Worm (Caenorhabditis elegans): ENCODE measurements around the gene F10A3.12.

Gene F10A3.12

ce11 chrV:16153375-16153774 lies 10.4 kb upstream of the F10A3.12 start, which contains the start of gene str-254:
TSS of gene str-254 (minus strand) at chrV:16153475.
- TF ChIP-seq gmeb-2 (tag; optimal IDR thresholded peaks at IDR 0.05) (no peak), ahr-1 (tag; optimal IDR thresholded peaks at IDR 0.05) (no peak)

- no peak for TF ChIP-seq fkh-10 (GFP tag; optimal IDR thresholded peaks at IDR 0.05)
- TF ChIP-seq syd-9 (tag; optimal IDR thresholded peaks at IDR 0.05) = no peak
- TF ChIP-seq F13H6.1 (tag; optimal IDR thresholded peaks at IDR 0.05) = no peak
- TF ChIP-seq ceh-22 (tag; optimal IDR thresholded peaks at IDR 0.05) = no peak
- no peak for TF ChIP-seq pha-2 (tag; optimal IDR thresholded peaks at IDR 0.05)
- no peak for TF ChIP-seq gmeb-2 (tag; optimal IDR thresholded peaks at IDR 0.05)
- TF ChIP-seq hlh-8 (tag; optimal IDR thresholded peaks at IDR 0.05) = no peak
- TF ChIP-seq nhr-232 (tag; optimal IDR thresholded peaks at IDR 0.05) = no peak
- no peak for TF ChIP-seq ceh-2 (tag; optimal IDR thresholded peaks at IDR 0.05)
- TF ChIP-seq unc-55 (GFP tag; optimal IDR thresholded peaks at IDR 0.05) = no peak
- no peak for TF ChIP-seq Y22D7AL.16 (tag; optimal IDR thresholded peaks at IDR 0.05)
Observed at ce11 chrV:16155111-16155510, 8.7 kb upstream of the F10A3.12 start, which contains the start of gene str-97. TSS of gene str-97 (minus strand) at chrV:16155211.

DNA sequence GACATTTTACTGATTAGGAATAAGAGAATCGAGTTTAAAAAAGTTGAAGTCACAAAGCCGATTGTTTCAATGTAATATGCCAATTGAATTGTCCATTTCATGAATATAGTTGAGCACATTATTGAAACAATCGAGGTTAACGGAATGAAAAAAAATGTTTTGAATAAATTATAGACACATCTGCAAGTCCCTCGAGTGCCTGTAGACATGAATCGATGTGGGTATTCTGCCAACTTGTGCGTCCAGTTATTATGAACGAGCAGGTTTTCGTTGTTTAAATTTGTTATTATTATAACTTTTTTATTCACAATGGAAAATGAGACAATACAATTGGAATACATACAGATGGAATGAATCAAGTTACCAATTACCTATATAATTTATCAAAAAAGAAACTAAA lies 5.4 kb upstream of the F10A3.12 start, which contains the start of gene str-99:
Gene str-99, minus strand, starts transcription at position 101 of the 400 bp plus-strand sequence.
- TF ChIP-seq unc-3 (GFP tag; conservative IDR thresholded peaks at IDR 0.05) = no peak
- no peak for TF ChIP-seq unc-3 (tag; optimal IDR thresholded peaks at IDR 0.05)
- TF ChIP-seq nhr-11 (tag; optimal IDR thresholded peaks at IDR 0.05) = no peak
- TF ChIP-seq ceh-45 (GFP tag; IDR thresholded peaks at IDR 0.05) = no peak
- no peak for TF ChIP-seq pha-2 (tag; optimal IDR thresholded peaks at IDR 0.05)
- no peak for TF ChIP-seq pha-4 (tag; optimal IDR thresholded peaks at IDR 0.05)
- TF ChIP-seq dve-1 (tag; optimal IDR thresholded peaks at IDR 0.05) = no peak
- no peak for TF ChIP-seq ceh-30 (tag; optimal IDR thresholded peaks at IDR 0.05)
- TF ChIP-seq lin-11 (tag; optimal IDR thresholded peaks at IDR 0.05) = no peak
- TF ChIP-seq K02D7.2 (tag; optimal IDR thresholded peaks at IDR 0.05) = no peak
- no peak for TF ChIP-seq nfya-1 (tag; optimal IDR thresholded peaks at IDR 0.05)
- no peak for TF ChIP-seq rnt-1 (tag; optimal IDR thresholded peaks at IDR 0.05)
- no peak for TF ChIP-seq pax-1 (tag; optimal IDR thresholded peaks at IDR 0.05)

DNA sequence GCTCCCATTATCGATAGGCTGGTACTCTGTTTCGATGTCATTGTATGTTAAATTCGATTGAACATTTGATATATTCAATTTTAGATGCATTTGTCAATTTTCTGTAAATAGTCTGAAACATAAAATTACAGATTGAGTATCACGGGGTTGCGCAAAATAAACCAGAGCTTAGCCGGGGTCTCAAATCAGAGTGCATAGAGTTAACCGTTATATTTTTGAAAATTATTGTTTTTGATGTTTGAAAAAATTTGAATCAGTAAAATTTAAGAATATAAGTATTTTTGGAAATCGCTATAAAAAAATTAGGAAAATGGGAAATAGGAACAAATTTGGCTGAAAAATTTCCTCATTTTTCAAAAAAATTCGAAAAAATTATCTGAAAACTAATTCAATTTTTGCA lies 4.2 kb upstream of the F10A3.12 start, which contains the start of gene F10A3.17:
Gene F10A3.17, minus strand, starts transcription at position 101 of the 400 bp plus-strand sequence.
- TF ChIP-seq nfya-1 (tag; optimal IDR thresholded peaks at IDR 0.05) (no peak), lin-11 (tag; optimal IDR thresholded peaks at IDR 0.05) (no peak), ceh-22 (tag; optimal IDR thresholded peaks at IDR 0.05) (no peak), pat-9 (tag; optimal IDR thresholded peaks at IDR 0.05) (no peak), ztf-16 (tag; optimal IDR thresholded peaks at IDR 0.05) (no peak), nhr-232 (tag; optimal IDR thresholded peaks at IDR 0.05) (no peak), hlh-15 (tag; optimal IDR thresholded peaks at IDR 0.05) (no peak), ttx-3 (tag; optimal IDR thresholded peaks at IDR 0.05) (no peak), ceh-30 (tag; optimal IDR thresholded peaks at IDR 0.05) (no peak), che-1 (tag; optimal IDR thresholded peaks at IDR 0.05) (no peak), ceh-24 (tag; optimal IDR thresholded peaks at IDR 0.05) (no peak), K09A11.1 (tag; optimal IDR thresholded peaks at IDR 0.05; ENCODE audit: insufficient read depth) (no peak), lim-6 (tag; optimal IDR thresholded peaks at IDR 0.05) (no peak), pax-1 (tag; optimal IDR thresholded peaks at IDR 0.05) (no peak)

ce11 chrV:16160087-16160486 lies 3.7 kb upstream of the F10A3.12 start:
- TF ChIP-seq ref-2 (tag; optimal IDR thresholded peaks at IDR 0.05) = no peak
- TF ChIP-seq hlh-8 (tag; optimal IDR thresholded peaks at IDR 0.05) = no peak
- TF ChIP-seq ets-4 (tag; optimal IDR thresholded peaks at IDR 0.05) = no peak
- no peak for TF ChIP-seq dmd-4 (tag; optimal IDR thresholded peaks at IDR 0.05; ENCODE audit: borderline replicate concordance)
- no peak for TF ChIP-seq ceh-9 (tag; optimal IDR thresholded peaks at IDR 0.05)
- TF ChIP-seq unc-3 (GFP tag; conservative IDR thresholded peaks at IDR 0.05) = no peak
- no peak for TF ChIP-seq unc-3 (tag; optimal IDR thresholded peaks at IDR 0.05)
- no peak for TF ChIP-seq fax-1 (tag; optimal IDR thresholded peaks at IDR 0.05)
- TF ChIP-seq unc-42 (tag; optimal IDR thresholded peaks at IDR 0.05) = no peak
- TF ChIP-seq dve-1 (tag; optimal IDR thresholded peaks at IDR 0.05) = no peak
- TF ChIP-seq mec-3 (tag; optimal IDR thresholded peaks at IDR 0.05; ENCODE audit: borderline replicate concordance) = no peak
- TF ChIP-seq ceh-34 (tag; optimal IDR thresholded peaks at IDR 0.05) = no peak
- TF ChIP-seq ceh-19 (GFP tag; optimal IDR thresholded peaks at IDR 0.05) = no peak
- no peak for TF ChIP-seq ahr-1 (tag; optimal IDR thresholded peaks at IDR 0.05)
